Worm (Caenorhabditis elegans) whole organism, L3 larva: Measurements from ENCODE around the gene rpl-29.

Experiments
- R02D3.7 ChIP-seq: fragments of 150-350 bp; optimal IDR thresholded peaks from 2 replicates; lab custom pipeline; 2014; ENCODE audit warnings: missing biosample characterization, missing genetic modification characterization
- ZK546.5 ChIP-seq: sonication (generic microtip); optimal IDR thresholded peaks from 2 replicates; lab custom pipeline; 2017; ENCODE audit warnings: missing biosample characterization, missing genetic modification characterization
- aly-2 ChIP-seq: fragments of 150-350 bp; optimal IDR thresholded peaks from 2 replicates; lab custom pipeline; 2014; ENCODE audit warnings: missing biosample characterization, missing genetic modification characterization
- ama-1 ChIP-seq: fragments of 150-350 bp; optimal IDR thresholded peaks from 2 replicates; lab custom pipeline; 2018
- ceh-82 ChIP-seq: fragments of 150-350 bp; optimal IDR thresholded peaks from 2 replicates; lab custom pipeline; 2014; ENCODE audit warnings: missing biosample characterization, missing genetic modification characterization
- ceh-9 ChIP-seq: sonication (generic microtip); optimal IDR thresholded peaks from 2 replicates; lab custom pipeline; 2018; ENCODE audit warnings: missing biosample characterization, missing genetic modification characterization
- daf-12 ChIP-seq: fragments of 150-350 bp; optimal IDR thresholded peaks from 2 replicates; lab custom pipeline; 2014; ENCODE audit warnings: missing biosample characterization, missing genetic modification reagents, missing genetic modification characterization
- egl-27 ChIP-seq: sonication (generic microtip); optimal IDR thresholded peaks from 4 replicates; lab custom pipeline; 2017; ENCODE audit warnings: missing biosample characterization, missing genetic modification reagents, missing genetic modification characterization
- egl-5 ChIP-seq: fragments of 150-350 bp; optimal IDR thresholded peaks from 2 replicates; lab custom pipeline; 2017; ENCODE audit warnings: missing biosample characterization, missing genetic modification reagents, missing genetic modification characterization, inconsistent platforms
- elt-1 ChIP-seq: fragments of 150-350 bp; optimal IDR thresholded peaks from 2 replicates; lab custom pipeline; 2014; ENCODE audit warnings: missing biosample characterization, missing genetic modification characterization
- eor-1 ChIP-seq, 2 experiments: fragments of 150-350 bp; optimal IDR thresholded peaks; 2 replicates each; lab custom pipeline; 2014 to 2018; ENCODE audit warnings: missing biosample characterization in 2 of 2, missing genetic modification characterization in 2 of 2
- fkh-10 ChIP-seq: sonication (generic microtip); optimal IDR thresholded peaks from 2 replicates; lab custom pipeline; 2017; ENCODE audit warnings: missing biosample characterization, missing genetic modification reagents, missing genetic modification characterization
- fkh-2 ChIP-seq: fragments of 150-350 bp; optimal IDR thresholded peaks from 2 replicates; lab custom pipeline; 2014; ENCODE audit warnings: missing biosample characterization, missing genetic modification reagents, missing genetic modification characterization
- fos-1 ChIP-seq: fragments of 150-350 bp; optimal IDR thresholded peaks from 2 replicates; lab custom pipeline; 2014; ENCODE audit warnings: missing biosample characterization, missing genetic modification characterization
- jun-1 ChIP-seq: fragments of 150-350 bp; optimal IDR thresholded peaks from 2 replicates; lab custom pipeline; 2014; ENCODE audit warnings: missing biosample characterization, missing genetic modification reagents, missing genetic modification characterization
- lin-15B ChIP-seq: fragments of 150-350 bp; optimal IDR thresholded peaks from 2 replicates; lab custom pipeline; 2014; ENCODE audit warnings: missing biosample characterization, missing genetic modification characterization
- lsy-12 ChIP-seq: sonication (generic microtip); optimal IDR thresholded peaks from 2 replicates; lab custom pipeline; 2016; ENCODE audit warnings: mild to moderate bottlenecking, missing genetic modification characterization, missing compliant biosample characterization
- mdl-1 ChIP-seq: fragments of 150-350 bp; optimal IDR thresholded peaks from 2 replicates; lab custom pipeline; 2014; ENCODE audit warnings: missing biosample characterization, missing genetic modification characterization
- mml-1 ChIP-seq: fragments of 150-350 bp; sonication (generic microtip); optimal IDR thresholded peaks from 3 replicates; lab custom pipeline; 2014; ENCODE audit warnings: missing biosample characterization, missing genetic modification characterization
- nfya-1 ChIP-seq: sonication (generic microtip); optimal IDR thresholded peaks from 2 replicates; lab custom pipeline; 2017; ENCODE audit warnings: missing genetic modification characterization, mild to moderate bottlenecking, missing compliant biosample characterization, antibody characterized with exemption, moderate library complexity; ENCODE audit not compliant: insufficient read depth
- nhr-11 ChIP-seq: fragments of 150-350 bp; optimal IDR thresholded peaks from 2 replicates; lab custom pipeline; 2014; ENCODE audit warnings: missing biosample characterization, missing genetic modification characterization
- nhr-12 ChIP-seq: fragments of 150-350 bp; optimal IDR thresholded peaks from 2 replicates; lab custom pipeline; 2014; ENCODE audit warnings: missing biosample characterization, missing genetic modification characterization
- nhr-23 ChIP-seq: fragments of 150-350 bp; optimal IDR thresholded peaks from 2 replicates; lab custom pipeline; 2014; ENCODE audit warnings: missing biosample characterization, missing genetic modification reagents, missing genetic modification characterization
- nhr-25 ChIP-seq: sonication (generic microtip); optimal IDR thresholded peaks from 2 replicates; lab custom pipeline; 2017; ENCODE audit warnings: missing biosample characterization, missing genetic modification characterization
- nhr-43 ChIP-seq: sonication (generic microtip); optimal IDR thresholded peaks from 2 replicates; lab custom pipeline; 2016; ENCODE audit warnings: mild to moderate bottlenecking, missing genetic modification characterization, missing compliant biosample characterization; ENCODE audit not compliant: poor library complexity, severe bottlenecking
- nhr-67 ChIP-seq: fragments of 150-350 bp; optimal IDR thresholded peaks from 2 replicates; lab custom pipeline; 2014; ENCODE audit warnings: missing biosample characterization, missing genetic modification characterization
- nhr-76 ChIP-seq: fragments of 150-350 bp; sonication (generic microtip); optimal IDR thresholded peaks from 5 replicates; lab custom pipeline; 2014; ENCODE audit warnings: missing biosample characterization, missing genetic modification characterization
- nhr-77 ChIP-seq: fragments of 150-350 bp; optimal IDR thresholded peaks from 2 replicates; lab custom pipeline; 2014; ENCODE audit warnings: missing biosample characterization, missing genetic modification characterization
- pha-4 ChIP-seq: fragments of 150-350 bp; optimal IDR thresholded peaks from 2 replicates; lab custom pipeline; 2014; ENCODE audit warnings: missing biosample characterization, missing genetic modification reagents, missing genetic modification characterization
- pqm-1 ChIP-seq: fragments of 150-350 bp; optimal IDR thresholded peaks from 2 replicates; lab custom pipeline; 2017; ENCODE audit warnings: missing biosample characterization, missing genetic modification characterization, inconsistent platforms
- sea-2 ChIP-seq: fragments of 150-350 bp; sonication (generic microtip); optimal IDR thresholded peaks from 4 replicates; lab custom pipeline; 2014; ENCODE audit warnings: missing biosample characterization, missing genetic modification reagents, missing genetic modification characterization
- snpc-4 ChIP-seq: fragments of 150-350 bp; optimal IDR thresholded peaks from 2 replicates; lab custom pipeline; 2014; ENCODE audit warnings: missing biosample characterization, missing genetic modification characterization
- tbx-2 ChIP-seq: sonication (generic microtip); optimal IDR thresholded peaks from 2 replicates; lab custom pipeline; 2016; ENCODE audit warnings: mild to moderate bottlenecking, missing genetic modification characterization, missing compliant biosample characterization
- unc-39 ChIP-seq: sonication (generic microtip); optimal IDR thresholded peaks from 4 replicates; lab custom pipeline; 2017; ENCODE audit warnings: missing biosample characterization, missing genetic modification characterization
- zag-1 ChIP-seq: fragments of 150-350 bp; optimal IDR thresholded peaks from 2 replicates; lab custom pipeline; 2014; ENCODE audit warnings: missing biosample characterization, missing genetic modification characterization
- ztf-4 ChIP-seq: fragments of 150-350 bp; optimal IDR thresholded peaks from 2 replicates; lab custom pipeline; 2014; ENCODE audit warnings: missing biosample characterization, missing genetic modification characterization

The rpl-29 gene

DNA sequence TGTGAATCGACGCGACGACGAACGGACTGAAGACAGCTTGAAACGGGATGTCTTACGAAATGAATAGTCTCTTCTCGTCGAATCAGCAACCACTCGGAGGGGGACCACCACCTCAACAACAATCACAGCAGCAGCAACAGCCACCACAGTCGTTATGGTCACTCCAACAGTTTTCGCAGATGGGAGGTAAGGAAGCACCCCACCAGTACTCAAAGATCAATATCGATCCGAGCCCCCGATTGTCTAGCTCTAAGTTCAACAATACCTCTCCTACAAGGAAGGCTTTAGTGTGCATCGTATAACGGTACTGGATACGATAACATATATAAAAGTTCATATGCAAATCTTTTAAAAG, 6.1 kb downstream of the rpl-29 start:
- TF ChIP-seq ceh-9 (tag; lab: Kevin White, UChicago) (no peak), fkh-10 (GFP tag; lab: Kevin White, UChicago) (no peak), ztf-4 (no peak)

DNA sequence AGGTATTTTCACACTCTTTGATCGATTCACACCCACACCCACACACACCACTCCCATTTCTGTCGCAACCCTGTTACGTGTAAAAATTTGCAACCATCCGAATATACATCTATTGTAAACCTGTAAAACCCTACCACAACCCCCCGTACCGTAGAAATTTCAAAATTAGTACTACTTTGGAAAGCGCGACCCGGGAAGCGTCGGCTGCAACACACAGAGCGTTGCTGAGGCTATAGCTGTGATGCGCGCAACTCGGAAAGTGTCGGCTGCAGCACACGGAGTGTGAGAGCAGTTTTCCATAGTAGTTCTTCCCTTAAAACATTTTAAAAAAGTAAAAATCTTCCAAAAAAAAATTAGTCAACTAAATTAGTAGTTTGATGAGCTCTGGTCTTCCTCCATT, 11.1 kb downstream of the rpl-29 start:
- no peak for TF ChIP-seq unc-39
- no peak for TF ChIP-seq nfya-1 (tag; lab: Kevin White, UChicago)
- TF ChIP-seq ama-1 (lab: Kevin White, UChicago): peak; percentile 28
- no peak for TF ChIP-seq ceh-82 (tag; lab: Kevin White, UChicago)
- peak; percentile 11 for TF ChIP-seq lin-15B (tag; lab: Kevin White, UChicago)
- TF ChIP-seq snpc-4 (tag; lab: Kevin White, UChicago): peak; percentile 96
- no peak for TF ChIP-seq tbx-2 (tag; lab: Kevin White, UChicago)
- TF ChIP-seq elt-1 (tag; lab: Kevin White, UChicago): no peak
- no peak for TF ChIP-seq fos-1 (tag; lab: Kevin White, UChicago)
- TF ChIP-seq fkh-2: no peak
- TF ChIP-seq mml-1: no peak
- TF ChIP-seq lsy-12 (tag; lab: Kevin White, UChicago): peak; percentile 33
- no peak for TF ChIP-seq sea-2
- no peak for TF ChIP-seq daf-12 (tag; lab: Kevin White, UChicago)
- no peak for TF ChIP-seq ceh-9 (tag; lab: Kevin White, UChicago)
- peak; percentile 12 for TF ChIP-seq pha-4 (tag; lab: Kevin White, UChicago)
- no peak for TF ChIP-seq zag-1 (tag; lab: Kevin White, UChicago)
- no peak for TF ChIP-seq nhr-25 (tag; lab: Kevin White, UChicago)
- TF ChIP-seq R02D3.7 (tag; lab: Kevin White, UChicago): no peak

DNA sequence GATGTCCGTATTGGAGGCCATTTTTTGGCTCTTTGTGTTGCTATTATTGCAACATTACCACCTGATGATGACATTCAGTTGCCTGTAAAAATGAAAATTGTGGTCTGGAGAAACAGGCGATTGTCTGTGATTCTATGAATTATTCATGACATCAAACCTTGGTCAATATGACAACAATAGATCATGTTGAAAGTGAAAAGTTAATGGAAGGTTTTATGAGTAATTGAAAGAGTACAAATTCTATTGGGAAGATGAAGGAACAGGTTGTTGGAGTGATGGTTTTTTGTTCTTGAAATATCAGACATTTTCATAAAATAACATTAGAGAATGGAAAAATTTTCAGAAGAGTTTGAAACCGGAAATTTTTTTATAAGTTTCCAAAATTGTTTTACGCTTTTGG, 20.7 kb downstream of the rpl-29 start, which contains the start of gene Y37A1A.3:
Gene Y37A1A.3, minus strand, starts transcription at position 101 of the 400 bp plus-strand sequence.
- TF ChIP-seq egl-5 (tag; lab: Kevin White, UChicago): peak; percentile 86
- TF ChIP-seq nhr-67: no peak

DNA sequence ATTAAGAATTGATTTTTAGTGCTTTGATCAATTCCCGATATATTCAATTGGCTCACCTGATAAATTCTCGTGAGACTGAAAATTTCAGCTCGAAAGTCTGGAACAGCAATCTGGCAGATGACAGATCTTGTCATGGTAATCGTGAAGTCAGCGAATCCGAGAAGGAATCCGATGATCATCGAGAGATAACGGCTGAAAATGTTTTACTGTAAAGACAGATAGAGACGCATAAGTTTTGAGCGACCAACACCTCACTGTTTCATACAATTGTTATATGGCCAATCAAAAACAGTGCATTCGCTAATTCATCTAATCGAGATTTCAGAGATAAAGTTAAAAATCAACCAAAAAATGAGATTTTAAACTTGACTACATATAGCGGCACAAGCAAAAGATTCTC, 24.3 kb downstream of the rpl-29 start:
- no peak for TF ChIP-seq nhr-11
- TF ChIP-seq nhr-12: no peak
- no peak for TF ChIP-seq mdl-1 (tag; lab: Kevin White, UChicago)
- TF ChIP-seq nhr-23: no peak
- no peak for TF ChIP-seq sea-2
- no peak for TF ChIP-seq ZK546.5 (tag; lab: Kevin White, UChicago)
- no peak for TF ChIP-seq jun-1
- TF ChIP-seq lin-15B (tag; lab: Kevin White, UChicago): no peak
- no peak for TF ChIP-seq eor-1 (tag; optimal IDR thresholded peaks at IDR 0.05; lab: Kevin White, UChicago)
- TF ChIP-seq egl-5 (tag; lab: Kevin White, UChicago): no peak
- no peak for TF ChIP-seq aly-2

DNA sequence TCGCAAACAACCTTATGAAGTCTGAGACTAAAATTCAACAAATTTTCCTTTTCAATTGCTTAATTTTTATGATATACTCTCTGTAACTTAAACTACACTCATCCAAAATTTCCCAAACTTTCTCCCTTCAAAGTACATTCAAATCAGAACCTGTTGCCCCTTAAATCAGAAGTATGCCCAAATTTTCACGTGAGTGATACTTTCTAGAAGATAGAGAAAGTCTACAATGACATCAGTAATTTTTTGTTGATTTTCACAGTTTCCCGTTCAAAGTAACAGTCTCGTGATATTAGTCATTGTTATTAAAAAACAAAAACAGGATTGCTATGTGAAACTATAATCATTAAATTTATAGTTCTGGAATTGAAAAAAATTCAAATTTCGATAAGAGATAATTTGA, 28.9 kb downstream of the rpl-29 start:
- peak; percentile 37 for TF ChIP-seq nhr-25 (tag; lab: Kevin White, UChicago)
- no peak for TF ChIP-seq unc-39
- TF ChIP-seq nhr-43 (tag; lab: Kevin White, UChicago): peak; percentile 54
- TF ChIP-seq egl-5 (tag; lab: Kevin White, UChicago): no peak
- TF ChIP-seq nfya-1 (tag; lab: Kevin White, UChicago): peak; percentile 15
- TF ChIP-seq eor-1 (tag; optimal IDR thresholded peaks at IDR 0.05; lab: Kevin White, UChicago): no peak
- peak; percentile 47 for TF ChIP-seq nhr-23
- no peak for TF ChIP-seq egl-27 (tag; lab: Kevin White, UChicago)
- TF ChIP-seq pqm-1 (tag; lab: Kevin White, UChicago): no peak
- no peak for TF ChIP-seq mml-1
- TF ChIP-seq nhr-77: no peak
- TF ChIP-seq nhr-76 (tag; lab: Kevin White, UChicago): no peak
